Worm (Caenorhabditis elegans): Measurements from ENCODE around the gene K02D10.3.

ce11 chrIII:8742584-8742983 lies 29.2 kb downstream of the K02D10.3 start:
- TF ChIP-seq nhr-11 (tag; optimal IDR thresholded peaks at IDR 0.05) (no peak), nhr-76 (tag; optimal IDR thresholded peaks at IDR 0.05) (no peak), blmp-1 (tag; optimal IDR thresholded peaks at IDR 0.05) (no peak), dsc-1 (tag; optimal IDR thresholded peaks at IDR 0.05) (no peak), nhr-71 (tag; optimal IDR thresholded peaks at IDR 0.05) (no peak), nhr-12 (tag; optimal IDR thresholded peaks at IDR 0.05) (no peak), ztf-4 (tag; optimal IDR thresholded peaks at IDR 0.05) (no peak), ztf-11 (tag; optimal IDR thresholded peaks at IDR 0.05) (no peak), skn-1 (tag; optimal IDR thresholded peaks at IDR 0.05) (no peak), rnt-1 (tag; optimal IDR thresholded peaks at IDR 0.05) (no peak), tbx-2 (tag; optimal IDR thresholded peaks at IDR 0.05) (no peak), ama-1 (optimal IDR thresholded peaks at IDR 0.05) (no peak), nhr-77 (tag; optimal IDR thresholded peaks at IDR 0.05) (no peak), ceh-82 (tag; optimal IDR thresholded peaks at IDR 0.05) (no peak)
